Worm (Caenorhabditis elegans) whole organism, L4/young adult: ENCODE results near the gene tbx-32.
"Not testable (repeated sequence)": the region's sequence is repeated elsewhere in the genome, so short reads cannot be mapped to it uniquely, and the experiment has no call there.

Source experiments
- W03F9.2 ChIP-seq: fragments of 150-350 bp; optimal IDR thresholded peaks from 2 replicates; lab custom pipeline; 2014; ENCODE audit warnings: missing biosample characterization, missing genetic modification characterization
- dao-5 ChIP-seq: sonication (generic microtip); optimal IDR thresholded peaks from 2 replicates; lab custom pipeline; 2016; ENCODE audit warnings: missing genotype, missing genetic modification characterization, moderate library complexity, missing compliant biosample characterization
- him-1 ChIP-seq: sonication (generic microtip); optimal IDR thresholded peaks from 2 replicates; lab custom pipeline; 2016; ENCODE audit warnings: missing genotype, missing genetic modification reagents, missing genetic modification characterization, missing compliant biosample characterization

The tbx-32 gene

DNA sequence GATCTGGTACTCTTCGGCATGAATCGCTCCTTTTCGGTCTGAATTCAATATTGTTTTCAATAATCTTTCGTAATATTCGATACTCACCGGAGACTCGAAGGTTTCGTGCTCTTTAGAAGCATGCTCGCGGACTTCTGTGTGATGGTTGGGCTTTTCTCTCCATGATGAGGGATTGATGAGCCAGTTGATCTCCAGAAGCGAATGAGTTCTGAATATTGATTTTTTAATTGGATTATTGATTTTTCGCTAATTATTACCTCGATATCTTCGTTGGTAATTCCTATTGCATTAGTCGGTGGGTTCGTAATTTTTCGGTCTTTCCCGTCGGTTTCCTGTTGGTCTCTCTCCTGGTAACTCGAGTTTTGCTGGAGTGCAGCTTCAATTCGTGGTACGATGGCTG is 11.7 kb downstream of the tbx-32 start:
- no peak for TF ChIP-seq him-1 (tag; lab: Kevin White, UChicago)
- no peak for TF ChIP-seq W03F9.2 (tag; lab: Kevin White, UChicago)
- no peak for TF ChIP-seq dao-5

DNA sequence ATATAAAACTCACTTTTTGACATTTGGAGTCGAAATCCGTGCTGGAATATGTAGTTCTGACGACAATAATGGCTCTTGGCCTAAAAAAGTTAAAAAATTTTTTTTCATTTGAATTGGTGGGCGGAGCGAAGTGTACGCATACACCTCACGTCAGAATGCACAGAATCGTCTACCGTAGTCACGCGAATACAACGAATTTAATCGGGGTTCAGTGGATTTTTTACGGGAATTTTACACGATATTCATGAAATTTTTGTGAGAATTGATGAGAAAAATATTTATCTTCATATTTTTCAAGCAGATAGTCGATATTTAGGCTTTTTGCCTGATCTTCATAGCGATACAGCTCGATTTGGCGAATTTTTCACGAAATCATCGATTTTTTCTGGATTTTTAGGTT is 13.4 kb downstream of the tbx-32 start, which contains the start of gene R09H3.3:
Gene R09H3.3, minus strand, starts transcription at position 101 of the 400 bp plus-strand sequence.
- TF ChIP-seq him-1 (tag; lab: Kevin White, UChicago) (no peak), W03F9.2 (tag; lab: Kevin White, UChicago) (no peak), dao-5 (no peak)

DNA sequence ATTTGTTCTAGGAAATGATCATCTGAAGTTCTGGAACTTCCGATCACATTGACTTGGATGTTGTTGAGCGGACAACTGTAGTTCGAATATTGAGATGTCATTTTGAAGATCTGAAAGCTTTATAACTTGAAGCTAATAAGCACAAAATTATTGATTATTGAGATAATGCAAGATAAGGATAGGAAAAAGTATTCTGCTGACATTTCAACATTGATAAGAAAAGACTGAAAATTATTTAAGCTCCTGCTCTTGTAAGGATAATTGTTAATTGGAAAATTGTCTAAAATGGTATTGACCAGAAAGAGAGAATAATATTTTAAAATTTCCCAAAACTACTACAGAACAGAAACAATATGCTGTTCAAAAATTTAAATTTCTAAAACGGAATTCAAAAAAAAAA is 18.7 kb downstream of the tbx-32 start, which contains the start of gene tbx-31:
Gene tbx-31, minus strand, starts transcription at position 101 of the 400 bp plus-strand sequence.
- TF ChIP-seq W03F9.2 (tag; lab: Kevin White, UChicago): no peak
- TF ChIP-seq dao-5: no peak
- TF ChIP-seq him-1 (tag; lab: Kevin White, UChicago): no peak

DNA sequence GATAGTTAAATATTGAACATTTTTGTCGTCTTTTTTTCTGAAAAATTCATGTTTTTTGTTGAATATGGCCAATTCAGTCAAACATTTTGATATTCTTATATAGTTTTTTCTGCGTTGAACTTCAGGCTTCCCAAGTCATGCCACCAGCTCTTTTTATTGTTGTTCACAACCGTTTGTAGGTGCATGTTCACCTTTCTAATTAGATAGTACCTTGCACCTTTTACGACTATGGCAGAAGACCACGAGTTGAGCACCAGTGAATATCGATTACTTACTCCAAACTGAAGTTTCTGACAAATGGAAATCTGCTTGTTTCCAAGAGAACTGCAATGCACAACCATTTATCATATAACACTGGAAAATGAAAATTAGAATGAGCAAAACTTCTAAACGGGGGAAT is 20.6 kb downstream of the tbx-32 start:
- TF ChIP-seq dao-5: no peak
- TF ChIP-seq him-1 (tag; lab: Kevin White, UChicago): no peak
- no peak for TF ChIP-seq W03F9.2 (tag; lab: Kevin White, UChicago)

DNA sequence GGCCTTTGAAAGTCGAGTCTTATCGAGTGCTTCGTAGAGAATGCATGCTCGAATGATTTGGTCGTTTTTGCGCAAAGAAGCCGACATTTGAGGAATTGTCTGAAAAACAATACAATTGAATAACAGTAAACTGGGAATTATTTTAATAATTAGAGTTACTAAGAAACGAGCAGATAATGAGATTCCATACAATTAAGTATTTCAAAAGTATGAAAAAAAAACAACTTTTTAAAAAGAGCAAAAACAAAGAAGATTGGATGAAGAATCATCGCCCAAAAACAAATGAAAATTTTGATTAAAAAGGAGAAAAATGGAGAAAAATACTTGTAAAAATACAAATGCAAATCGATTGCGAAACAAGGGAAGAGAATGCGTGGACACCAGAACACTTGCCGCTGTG is 22.7 kb downstream of the tbx-32 start, which contains the start of gene fbxa-170:
Gene fbxa-170, minus strand, starts transcription at position 101 of the 400 bp plus-strand sequence.
- TF ChIP-seq him-1 (tag; lab: Kevin White, UChicago) (no peak), W03F9.2 (tag; lab: Kevin White, UChicago) (no peak), dao-5 (no peak)

DNA sequence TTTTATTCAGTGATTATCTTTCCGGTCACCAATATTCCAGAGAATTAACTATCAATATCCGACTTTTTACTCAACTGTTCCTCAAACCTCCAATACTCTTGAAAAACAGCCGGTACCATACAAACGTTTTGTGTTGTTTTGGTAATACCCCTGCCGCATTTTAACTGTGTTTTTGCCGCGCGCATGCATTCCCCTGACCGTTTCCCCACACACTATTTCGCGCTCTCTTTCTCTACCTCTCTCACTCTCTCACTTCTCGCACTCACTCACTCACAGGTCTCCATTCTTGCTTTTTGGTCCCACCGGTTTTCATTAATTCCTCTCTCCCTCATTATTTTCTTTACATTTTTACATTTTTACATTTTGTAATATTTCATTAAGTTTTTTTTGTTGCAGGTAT is 27.3 kb downstream of the tbx-32 start, which contains the start of gene meg-4:
Gene meg-4, plus strand, starts transcription at position 397 of the 400 bp plus-strand sequence.
- TF ChIP-seq W03F9.2 (tag; lab: Kevin White, UChicago) (no peak), him-1 (tag; lab: Kevin White, UChicago) (no peak), dao-5 (no peak)

DNA sequence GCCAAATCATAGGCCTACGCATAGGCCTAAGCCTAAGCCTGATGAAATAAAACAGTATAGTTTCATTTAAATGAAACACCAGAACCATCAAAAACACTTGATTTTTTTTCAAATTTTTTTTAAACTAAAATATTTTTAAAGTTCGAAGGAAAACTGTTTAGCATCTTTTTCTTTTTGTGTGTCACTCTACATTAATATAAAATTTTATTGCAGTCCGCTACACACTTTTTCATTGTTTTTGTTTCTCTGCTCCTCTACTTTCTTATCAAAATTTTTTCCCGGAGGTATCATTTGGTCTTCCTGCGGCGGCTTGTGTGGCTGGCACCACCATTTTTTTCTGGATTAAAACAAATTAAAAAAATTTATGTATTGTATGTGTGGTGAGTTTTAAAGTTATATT is 31.8 kb downstream of the tbx-32 start, which contains the start of gene C36C9.11:
Gene C36C9.11, plus strand, starts transcription at position 301 of the 400 bp plus-strand sequence.
- not testable (repeated sequence) for TF ChIP-seq him-1 (tag; lab: Kevin White, UChicago); W03F9.2 (tag; lab: Kevin White, UChicago); dao-5

DNA sequence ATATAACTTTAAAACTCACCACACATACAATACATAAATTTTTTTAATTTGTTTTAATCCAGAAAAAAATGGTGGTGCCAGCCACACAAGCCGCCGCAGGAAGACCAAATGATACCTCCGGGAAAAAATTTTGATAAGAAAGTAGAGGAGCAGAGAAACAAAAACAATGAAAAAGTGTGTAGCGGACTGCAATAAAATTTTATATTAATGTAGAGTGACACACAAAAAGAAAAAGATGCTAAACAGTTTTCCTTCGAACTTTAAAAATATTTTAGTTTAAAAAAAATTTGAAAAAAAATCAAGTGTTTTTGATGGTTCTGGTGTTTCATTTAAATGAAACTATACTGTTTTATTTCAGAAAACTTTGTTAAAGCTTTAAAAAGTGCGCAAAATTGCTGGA is 34.7 kb downstream of the tbx-32 start, which contains the start of gene C36C9.12:
Gene C36C9.12, minus strand, starts transcription at position 101 of the 400 bp plus-strand sequence.
- not testable (repeated sequence) for TF ChIP-seq W03F9.2 (tag; lab: Kevin White, UChicago); him-1 (tag; lab: Kevin White, UChicago); dao-5

DNA sequence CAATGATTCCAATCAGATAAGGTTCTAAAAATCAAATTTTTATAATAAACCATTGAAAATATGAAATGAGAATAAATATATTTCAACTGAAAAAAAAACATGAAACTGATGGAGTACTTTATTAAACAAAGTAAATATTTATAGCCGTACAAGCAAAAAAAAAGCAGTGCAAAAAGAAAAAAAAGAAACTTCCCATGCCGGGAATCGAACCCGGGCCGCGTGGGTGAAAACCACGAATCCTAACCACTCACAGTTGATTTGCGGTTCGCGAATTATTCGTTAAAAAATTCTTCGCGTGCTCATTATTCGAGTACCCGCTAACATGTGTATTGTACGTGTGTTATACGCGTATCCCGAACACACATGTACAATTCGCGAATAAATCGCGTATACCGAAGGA is 35.6 kb downstream of the tbx-32 start, which contains the start of gene C36C9.6:
Gene C36C9.6, minus strand, starts transcription at position 101 of the 400 bp plus-strand sequence.
- TF ChIP-seq W03F9.2 (tag; lab: Kevin White, UChicago); him-1 (tag; lab: Kevin White, UChicago); dao-5: not testable (repeated sequence)

DNA sequence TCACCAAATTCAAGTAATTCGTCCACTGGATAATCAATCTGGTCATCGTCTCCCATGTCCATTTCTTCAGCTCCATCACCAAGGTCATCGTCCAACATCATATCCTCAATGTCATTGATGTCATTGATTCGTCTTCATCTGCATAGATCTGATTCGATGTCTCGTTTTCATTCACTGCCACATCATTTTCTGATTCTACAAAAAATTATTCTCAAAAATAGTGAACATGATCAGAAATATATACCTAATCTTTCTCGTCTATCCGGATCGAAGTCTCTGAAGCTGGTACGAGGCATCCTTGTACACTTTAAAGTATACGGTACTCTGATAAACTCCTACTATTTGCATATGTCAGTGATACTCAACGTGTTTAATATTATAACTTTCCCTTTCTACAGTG is 41.6 kb downstream of the tbx-32 start, which contains the start of gene C36C9.4:
Gene C36C9.4, minus strand, starts transcription at position 101 of the 400 bp plus-strand sequence.
- not testable (repeated sequence) for TF ChIP-seq W03F9.2 (tag; lab: Kevin White, UChicago); dao-5; him-1 (tag; lab: Kevin White, UChicago)

DNA sequence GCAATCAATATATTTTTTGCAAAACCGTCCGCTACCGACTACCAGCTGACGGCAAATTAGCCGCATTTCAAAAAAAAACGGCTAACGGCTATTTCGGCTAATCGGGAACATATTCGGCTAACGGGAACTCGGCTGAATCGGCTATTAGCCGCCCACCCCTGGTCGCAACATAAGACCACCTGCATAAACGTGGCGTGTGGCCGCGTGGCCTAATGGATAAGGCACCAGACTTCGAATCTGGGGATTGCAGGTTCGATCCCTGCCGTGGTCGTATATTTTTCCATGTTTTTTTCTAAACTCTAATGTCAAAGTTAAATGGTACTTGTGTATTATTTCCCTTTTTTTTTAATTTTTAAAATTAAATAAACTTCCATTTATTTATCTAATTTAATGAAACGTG is 43.2 kb downstream of the tbx-32 start:
- TF ChIP-seq W03F9.2 (tag; lab: Kevin White, UChicago): no peak
- TF ChIP-seq dao-5: no peak
- no peak for TF ChIP-seq him-1 (tag; lab: Kevin White, UChicago)

DNA sequence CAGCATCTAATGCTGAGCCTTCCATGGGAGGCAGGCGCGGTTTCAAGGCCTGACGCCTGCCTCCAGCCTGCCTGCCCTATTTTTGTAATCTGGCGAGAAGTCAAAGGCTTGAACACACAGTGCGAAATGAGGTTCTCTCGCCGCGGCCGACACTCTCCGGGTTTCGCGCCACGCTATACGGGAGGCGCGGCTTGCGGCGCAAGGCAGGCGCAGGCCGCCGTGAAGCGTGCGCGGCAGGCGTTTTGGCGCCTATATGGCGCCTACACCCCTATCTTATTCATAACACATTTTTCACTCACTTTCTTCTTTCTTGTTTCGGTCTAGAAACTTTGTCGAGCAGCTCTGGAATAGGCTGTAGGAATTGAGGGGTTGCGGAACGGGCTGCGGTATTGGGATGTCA is 47.7 kb downstream of the tbx-32 start:
- TF ChIP-seq dao-5: no peak

DNA sequence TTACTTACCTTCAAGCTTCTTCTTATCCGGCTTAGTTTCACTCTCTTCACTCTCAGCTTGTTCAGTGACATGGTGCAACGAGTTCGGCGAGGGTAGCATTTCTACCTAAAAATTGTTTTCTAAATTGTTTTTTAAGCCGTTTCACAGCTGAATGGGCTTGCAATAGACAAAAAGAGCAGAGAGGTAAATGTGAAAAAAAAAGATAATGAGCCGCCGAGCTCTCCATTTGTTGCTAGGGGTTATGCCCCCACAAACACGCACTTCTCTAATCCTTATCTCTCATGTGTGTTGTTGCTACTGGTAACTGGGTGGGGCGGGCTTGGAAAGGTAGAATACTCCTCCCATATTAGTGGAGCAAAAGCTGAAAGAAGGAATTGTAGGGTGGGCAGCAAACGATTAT is 48.5 kb downstream of the tbx-32 start, which contains the start of gene C36C9.5:
Gene C36C9.5, minus strand, starts transcription at position 101 of the 400 bp plus-strand sequence.
- TF ChIP-seq W03F9.2 (tag; lab: Kevin White, UChicago) (no peak), dao-5 (no peak), him-1 (tag; lab: Kevin White, UChicago) (no peak)

DNA sequence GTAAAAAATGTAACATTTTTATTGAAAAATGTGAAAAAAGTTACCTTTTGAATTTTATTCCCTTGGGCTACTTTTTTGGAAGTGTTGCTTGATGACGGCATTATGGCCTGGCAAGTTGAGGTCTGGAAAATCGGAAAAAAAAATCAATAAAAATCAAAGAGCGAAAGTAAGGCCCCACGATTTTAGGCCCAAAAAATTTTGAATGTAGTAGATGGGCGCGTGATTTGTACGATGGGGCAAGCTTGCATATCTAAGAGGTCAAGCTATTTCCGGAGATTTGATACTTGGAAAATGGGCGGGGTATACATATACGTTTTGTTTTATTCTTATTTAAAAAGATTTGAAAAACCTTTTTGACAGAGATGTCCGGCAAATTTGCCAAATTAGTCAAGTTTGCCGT is 51.2 kb downstream of the tbx-32 start, which contains the start of gene F07G6.5:
Gene F07G6.5, minus strand, starts transcription at position 101 of the 400 bp plus-strand sequence.
- TF ChIP-seq him-1 (tag; lab: Kevin White, UChicago) (no peak), dao-5 (no peak), W03F9.2 (tag; lab: Kevin White, UChicago) (no peak)
